Worm (Caenorhabditis elegans): Measurements from ENCODE around the gene T07F10.5.

ce11 chrV:12906732-12907131 lies 41.0 kb downstream of the T07F10.5 start, which contains the start of gene ttr-29:
- TF ChIP-seq dpl-1 (GFP tag; optimal IDR thresholded peaks at IDR 0.05) (no peak), ztf-26 (tag; optimal IDR thresholded peaks at IDR 0.05) (no peak), let-607 (tag; optimal IDR thresholded peaks at IDR 0.05) (no peak), mes-4 (tag; optimal IDR thresholded peaks at IDR 0.05) (no peak), aptf-3 (GFP tag; IDR thresholded peaks at IDR 0.05) (no peak), somi-1 (GFP tag; optimal IDR thresholded peaks at IDR 0.05) (no peak), Y56A3A.18 (GFP tag; IDR thresholded peaks at IDR 0.05) (no peak), madf-10 (tag; optimal IDR thresholded peaks at IDR 0.05) (no peak), F49E8.2 (tag; optimal IDR thresholded peaks at IDR 0.05; ENCODE audit: insufficient read depth) (no peak), gei-17 (GFP tag; optimal IDR thresholded peaks at IDR 0.05) (no peak), B0336.3 (GFP tag; IDR thresholded peaks at IDR 0.05) (no peak), lag-1 (GFP tag; IDR thresholded peaks at IDR 0.05) (no peak)
